Fruit fly (Drosophila melanogaster): Measurements from ENCODE around the gene Mst57Db.

DNA sequence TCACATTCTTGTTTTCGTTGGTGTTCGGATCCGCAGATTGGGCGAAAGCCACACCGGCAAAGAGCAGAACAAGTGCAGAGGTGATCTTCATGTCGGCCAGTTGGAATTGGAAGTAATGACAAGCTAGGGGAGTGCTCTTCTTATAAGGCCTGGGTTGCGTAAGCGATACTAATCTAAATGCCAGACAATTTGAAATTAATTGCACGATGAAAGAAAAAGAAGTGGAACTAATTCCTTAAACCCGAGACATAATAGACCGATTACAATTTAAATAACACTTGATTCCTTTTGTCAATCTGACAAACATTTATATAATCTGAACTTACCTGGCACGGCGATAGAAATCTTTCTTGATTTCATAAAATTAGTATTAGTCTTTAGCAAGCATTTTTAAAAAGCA is at the start of gene Mst57Db:
- TF ChIP-seq CG9139 (GFP tag; optimal IDR thresholded peaks at IDR 0.05) (no peak), CG8632 (GFP tag; optimal IDR thresholded peaks at IDR 0.05) (no peak), Hr39 (GFP tag; optimal IDR thresholded peaks at IDR 0.05) (no peak), vri (GFP tag; optimal IDR thresholded peaks at IDR 0.05) (no peak), CG11294 (GFP tag; IDR thresholded peaks at IDR 0.05) (no peak), achi (GFP tag; optimal IDR thresholded peaks at IDR 0.05) (no peak), CG34406 (GFP tag; optimal IDR thresholded peaks at IDR 0.05) (no peak), Eip78C (GFP tag) (no peak), Eip75B (GFP tag; optimal IDR thresholded peaks at IDR 0.05) (no peak), Smox (GFP tag; optimal IDR thresholded peaks at IDR 0.05) (no peak), CG8319 (GFP tag; optimal IDR thresholded peaks at IDR 0.05) (no peak), dac (GFP tag; optimal IDR thresholded peaks at IDR 0.05) (no peak), CG7368 (GFP tag; optimal IDR thresholded peaks at IDR 0.05) (no peak)

Measured in whole organism, prepupa.